Worm (Caenorhabditis elegans): Measurements from ENCODE around the gene Y37H2C.4.

DNA sequence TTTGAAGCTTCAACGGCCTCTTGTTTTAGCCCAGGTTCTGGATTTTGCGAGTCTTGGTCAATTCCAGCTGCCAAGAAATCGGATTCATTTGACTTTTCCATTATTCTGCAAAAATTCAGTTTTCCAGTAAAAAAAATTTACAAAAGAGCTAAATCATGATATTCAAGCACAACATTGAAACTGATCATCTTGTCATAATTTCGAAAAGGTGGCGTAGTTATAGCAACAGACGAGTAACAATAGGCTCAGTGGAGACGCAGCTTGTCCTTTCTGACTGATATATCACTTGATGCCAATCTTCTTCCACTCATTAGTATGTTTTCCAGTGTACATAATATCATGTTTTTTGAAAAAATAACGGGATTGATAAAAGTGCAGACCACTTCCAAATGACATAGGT is 1.8 kb upstream of the Y37H2C.4 start, which contains the start of gene fbxa-213:
- TF ChIP-seq zfp-2 (tag; optimal IDR thresholded peaks at IDR 0.05): no peak
- no peak for TF ChIP-seq dpl-1 (GFP tag; optimal IDR thresholded peaks at IDR 0.05)
- no peak for TF ChIP-seq ceh-82 (tag; optimal IDR thresholded peaks at IDR 0.05)
- TF ChIP-seq madf-9 (GFP tag; conservative IDR thresholded peaks at IDR 0.05): no peak
- TF ChIP-seq unc-62 (GFP tag; optimal IDR thresholded peaks at IDR 0.05 in 1 of 2): peak in 1 of 2 experiments; percentile 55
- TF ChIP-seq unc-62 (tag; optimal IDR thresholded peaks at IDR 0.05): no peak
- TF ChIP-seq egl-27 (tag; optimal IDR thresholded peaks at IDR 0.05): no peak
- no peak for TF ChIP-seq nhr-76 (tag; optimal IDR thresholded peaks at IDR 0.05)
- TF ChIP-seq lir-3 (tag; optimal IDR thresholded peaks at IDR 0.05): no peak
- TF ChIP-seq F49E8.2 (tag; optimal IDR thresholded peaks at IDR 0.05; ENCODE audit: borderline replicate concordance): no peak
- no peak for TF ChIP-seq nhr-237 (tag; optimal IDR thresholded peaks at IDR 0.05)
